Worm (Caenorhabditis elegans) whole organism, dauer: ENCODE measurements around the gene ugt-8.

Experiments
- unc-62 ChIP-seq: sonication (generic microtip); optimal IDR thresholded peaks from 2 replicates; lab custom pipeline; 2017; ENCODE audit warnings: missing biosample characterization, missing genetic modification reagents, missing genetic modification characterization

The ugt-8 gene

DNA sequence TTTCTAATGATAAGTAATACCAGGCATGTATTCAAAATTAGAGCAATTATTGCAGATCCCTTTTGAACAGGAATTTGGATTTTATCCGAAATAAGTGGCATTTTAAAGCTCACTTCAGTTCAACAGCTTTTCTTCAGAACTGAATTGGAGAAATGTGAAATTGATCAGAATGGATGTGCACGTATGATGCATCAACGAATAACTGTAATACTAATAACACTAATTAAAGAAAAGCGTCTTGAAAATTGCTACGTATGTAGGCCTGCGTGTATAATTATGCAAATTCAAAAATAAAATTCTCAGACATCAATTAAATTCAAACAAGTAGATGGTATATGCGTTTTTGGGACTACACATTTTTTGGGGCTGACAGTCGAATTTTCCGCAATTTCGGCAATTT lies 26.1 kb downstream of the ugt-8 start, which contains the start of gene str-205:
str-205 (minus strand) TSS at position 101 of the 400 bp plus-strand sequence.
- TF ChIP-seq unc-62 = no peak

- no peak for TF ChIP-seq unc-62
Measured at ce11 chrV:4932814-4933213, 29.1 kb downstream of the ugt-8 start, which contains the start of gene C02E7.10. Gene C02E7.10 (minus strand): TSS chrV:4933045.

- no peak for TF ChIP-seq unc-62
Measured at ce11 chrV:4933268-4933667, 29.5 kb downstream of the ugt-8 start.

DNA sequence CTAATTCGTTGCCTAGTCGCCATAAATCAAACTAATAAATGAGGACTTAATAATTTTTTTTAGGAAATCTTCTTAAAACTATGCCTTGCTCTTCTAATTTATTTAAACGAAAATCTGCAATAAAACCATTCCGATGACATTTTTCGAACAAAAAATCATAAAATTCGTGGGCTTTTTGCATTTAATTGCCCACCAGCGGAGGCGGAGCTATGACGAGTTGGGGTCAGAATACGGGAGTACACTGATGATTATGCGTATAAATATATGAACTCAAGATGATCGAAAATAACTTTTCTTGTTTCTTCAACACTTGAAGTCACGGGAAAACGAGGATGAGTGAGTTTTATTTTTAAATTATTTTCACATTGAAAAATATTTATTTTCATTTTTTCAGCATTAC lies 30.7 kb downstream of the ugt-8 start, which contains the start of gene catp-2:
catp-2 (plus strand) TSS at position 301 of the 400 bp plus-strand sequence.
- TF ChIP-seq unc-62 = no peak

DNA sequence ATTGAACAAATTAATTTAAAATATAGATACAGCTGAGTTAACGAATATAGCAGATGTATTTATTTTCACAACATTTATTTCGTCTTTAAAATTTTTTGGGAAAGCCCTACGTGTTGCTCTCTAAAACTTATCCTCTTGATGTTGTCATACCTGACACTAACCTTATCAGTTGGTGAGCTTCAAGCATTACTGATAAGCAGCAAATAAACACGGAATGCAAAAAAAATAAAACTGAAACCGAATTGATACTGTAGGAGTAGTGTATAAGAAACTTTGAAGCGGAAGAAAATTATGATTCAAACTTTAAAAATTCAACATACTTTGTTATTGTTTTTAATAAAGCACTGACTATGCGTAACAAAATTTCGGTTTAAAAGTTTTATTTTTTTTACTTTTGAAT lies 31.4 kb downstream of the ugt-8 start:
- no peak for TF ChIP-seq unc-62

ce11 chrV:4937337-4937736 lies 33.6 kb downstream of the ugt-8 start:
- no peak for TF ChIP-seq unc-62

ce11 chrV:4944219-4944618 lies 40.5 kb downstream of the ugt-8 start, which contains the start of gene str-211:
Gene str-211 (minus strand): TSS chrV:4944319.
- TF ChIP-seq unc-62 = no peak

DNA sequence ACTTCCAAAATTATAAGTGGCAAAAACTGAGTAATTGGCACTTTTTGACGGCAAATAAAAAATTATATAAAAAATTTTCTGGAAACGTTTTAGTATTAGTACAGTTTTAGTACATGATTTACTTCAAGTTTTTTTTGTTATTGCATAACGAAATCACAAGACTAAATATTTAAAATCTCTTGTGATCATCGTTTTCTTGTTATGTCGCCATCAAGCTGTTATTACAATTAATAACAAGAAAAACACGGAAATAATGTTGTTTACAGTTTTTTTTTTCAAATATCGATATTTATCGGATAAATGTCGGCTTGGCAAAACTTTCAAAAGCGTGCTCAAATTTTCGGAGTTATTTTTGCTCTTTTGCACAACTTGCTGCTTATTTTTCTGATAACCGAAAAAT lies 44.9 kb downstream of the ugt-8 start, which contains the start of gene str-209:
str-209 (plus strand) TSS at position 301 of the 400 bp plus-strand sequence.
- no peak for TF ChIP-seq unc-62

DNA sequence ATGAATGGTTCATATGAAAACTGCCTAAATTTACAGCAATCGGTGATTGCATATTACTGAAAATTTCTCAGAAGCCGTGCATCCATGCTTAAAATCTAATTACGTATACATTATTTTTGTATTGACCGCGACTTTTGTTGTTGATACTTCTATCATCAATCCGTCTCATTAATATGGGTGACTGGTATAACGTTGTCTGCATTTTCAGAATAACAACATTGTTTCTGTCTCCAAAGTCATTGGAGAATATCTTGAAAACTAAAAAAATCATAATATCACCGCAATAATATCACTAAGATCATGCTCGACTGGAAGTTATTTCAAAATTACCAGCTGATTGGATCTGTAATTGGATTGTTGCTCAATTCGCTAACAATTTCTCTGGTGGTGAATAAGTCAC lies 47.7 kb downstream of the ugt-8 start, which contains the start of gene str-207:
str-207 (plus strand) TSS at position 301 of the 400 bp plus-strand sequence.
- no peak for TF ChIP-seq unc-62
